Fruit fly (Drosophila melanogaster): ENCODE results near the gene CG10853.

CG10853 gene

DNA sequence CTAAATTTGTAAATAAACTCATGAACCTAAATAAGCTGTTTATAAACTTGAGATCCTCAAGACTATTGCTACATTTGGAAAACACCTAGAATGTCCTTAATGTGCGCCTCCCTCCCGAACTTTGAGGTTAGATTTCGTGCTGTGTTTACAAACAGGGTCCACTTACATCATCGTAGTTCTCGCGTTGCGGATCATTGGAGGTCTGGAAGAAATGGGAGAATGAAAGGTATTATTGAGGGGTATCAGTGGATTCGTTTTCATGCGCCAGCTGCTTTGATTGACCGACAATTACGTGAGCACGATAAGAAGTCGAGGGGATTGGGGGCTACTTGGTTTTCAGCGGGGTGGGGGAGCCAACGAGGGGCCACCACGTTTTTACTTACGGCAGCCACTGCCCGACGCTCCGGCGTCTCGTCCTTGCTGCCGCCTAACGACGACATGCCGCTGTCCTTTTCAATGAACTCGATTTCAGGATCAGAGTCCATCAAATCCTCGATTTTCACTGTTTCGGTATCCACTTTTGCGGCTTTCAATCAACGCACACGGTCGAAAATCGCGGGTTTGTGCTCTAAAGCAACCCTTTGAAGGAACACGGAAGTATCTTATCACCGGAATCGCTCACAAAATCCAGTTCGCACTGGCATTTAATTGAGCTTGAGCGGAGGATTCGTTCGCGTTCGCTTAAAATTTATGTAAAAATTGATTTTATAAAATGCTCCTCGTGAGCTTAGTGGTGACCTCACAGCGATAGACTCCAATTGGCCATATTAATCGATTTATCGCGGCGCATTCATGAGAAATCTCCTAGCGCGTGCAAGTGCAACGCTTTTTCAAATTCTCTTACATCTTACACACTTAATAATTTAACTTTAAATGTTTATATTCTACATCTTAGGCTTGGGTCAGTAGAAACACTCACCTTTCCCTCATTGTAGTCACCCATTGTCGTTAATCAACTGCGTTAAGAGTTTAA, 38.6 kb upstream of the CG10853 start (continued):
- TF ChIP-seq jigr1 (GFP tag; IDR thresholded peaks at IDR 0.05) (no peak), Max (GFP tag; optimal IDR thresholded peaks at IDR 0.05) (peak; percentile 14), slp2 (GFP tag; optimal IDR thresholded peaks at IDR 0.05) (no peak), jumu (GFP tag; optimal IDR thresholded peaks at IDR 0.05) (no peak), corto (GFP tag; optimal IDR thresholded peaks at IDR 0.05) (no peak), CG7987 (GFP tag; optimal IDR thresholded peaks at IDR 0.05) (no peak), gcm (GFP tag; optimal IDR thresholded peaks at IDR 0.05) (no peak), ranshi (GFP tag; IDR thresholded peaks at IDR 0.05) (no peak; the same call in 1 of the 2 replicates), HmgZ (tag; optimal IDR thresholded peaks at IDR 0.05) (peak; percentile 20), ato (GFP tag; IDR thresholded peaks at IDR 0.05; ENCODE audit: partially characterized antibody) (no peak), CG10979 (tag; optimal IDR thresholded peaks at IDR 0.05) (no peak), CG18619 (GFP tag; optimal IDR thresholded peaks at IDR 0.05) (no peak), CG17186 (GFP tag; optimal IDR thresholded peaks at IDR 0.05) (no peak), zen2 (GFP tag; IDR thresholded peaks at IDR 0.05; ENCODE audit: partially characterized antibody) (no peak), pros (GFP tag; optimal IDR thresholded peaks at IDR 0.05) (no peak), seq (GFP tag; IDR thresholded peaks at IDR 0.05) (no peak), CG12236 (GFP tag; optimal IDR thresholded peaks at IDR 0.05) (no peak), CG13624 (GFP tag; optimal IDR thresholded peaks at IDR 0.05) (no peak), Scr (GFP tag; IDR thresholded peaks at IDR 0.05; ENCODE audit: partially characterized antibody) (peak; percentile 55), wdn (GFP tag; IDR thresholded peaks at IDR 0.05) (no peak), shn (GFP tag; optimal IDR thresholded peaks at IDR 0.05) (no peak), tin (GFP tag; optimal IDR thresholded peaks at IDR 0.05) (no peak), Abd-B (GFP tag; optimal IDR thresholded peaks at IDR 0.05) (no peak), Oli (tag; optimal IDR thresholded peaks at IDR 0.05) (no peak), CG13287 (GFP tag; IDR thresholded peaks at IDR 0.05; ENCODE audit: partially characterized antibody) (peak; percentile 74), ewg (GFP tag; optimal IDR thresholded peaks at IDR 0.05) (no peak), bsh (GFP tag; optimal IDR thresholded peaks at IDR 0.05) (no peak), CG6854 (GFP tag; optimal IDR thresholded peaks at IDR 0.05) (no peak), Bgb (GFP tag; IDR thresholded peaks at IDR 0.05; ENCODE audit: partially characterized antibody) (peak; percentile 65), CG9932 (GFP tag; IDR thresholded peaks at IDR 0.05) (no peak), crp (GFP tag; optimal IDR thresholded peaks at IDR 0.05) (peak in 1 of 2 experiments; percentile 41), phol (tag; optimal IDR thresholded peaks at IDR 0.05) (peak; percentile 20), Dp (GFP tag; optimal IDR thresholded peaks at IDR 0.05) (peak; percentile 72), CG4404 (GFP tag; IDR thresholded peaks at IDR 0.05) (no peak), ap (GFP tag; IDR thresholded peaks at IDR 0.05) (no peak), CG8388 (GFP tag; optimal IDR thresholded peaks at IDR 0.05) (no peak), klu (GFP tag; IDR thresholded peaks at IDR 0.05) (no peak), grn (GFP tag; optimal IDR thresholded peaks at IDR 0.05) (no peak), trem (tag; optimal IDR thresholded peaks at IDR 0.05) (peak; percentile 44), Aef1 (GFP tag; IDR thresholded peaks at IDR 0.05) (no peak), fru (optimal IDR thresholded peaks at IDR 0.05) (no peak), NFAT (GFP tag; IDR thresholded peaks at IDR 0.05) (peak; percentile 12; the same call in 1 of the 2 replicates), run (tag; optimal IDR thresholded peaks at IDR 0.05) (no peak), HLH4C (GFP tag; IDR thresholded peaks at IDR 0.05; ENCODE audit: partially characterized antibody) (peak; percentile 64; the same call in 2 of the 3 replicates), bbx (GFP tag; IDR thresholded peaks at IDR 0.05; ENCODE audit: partially characterized antibody) (peak; percentile 75), lmd (GFP tag; IDR thresholded peaks at IDR 0.05) (no peak), gce (GFP tag; IDR thresholded peaks at IDR 0.05) (no peak), Atf3 (GFP tag; optimal IDR thresholded peaks at IDR 0.05) (no peak)
